Worm (Caenorhabditis elegans): ENCODE results near the gene C33G3.4.

DNA sequence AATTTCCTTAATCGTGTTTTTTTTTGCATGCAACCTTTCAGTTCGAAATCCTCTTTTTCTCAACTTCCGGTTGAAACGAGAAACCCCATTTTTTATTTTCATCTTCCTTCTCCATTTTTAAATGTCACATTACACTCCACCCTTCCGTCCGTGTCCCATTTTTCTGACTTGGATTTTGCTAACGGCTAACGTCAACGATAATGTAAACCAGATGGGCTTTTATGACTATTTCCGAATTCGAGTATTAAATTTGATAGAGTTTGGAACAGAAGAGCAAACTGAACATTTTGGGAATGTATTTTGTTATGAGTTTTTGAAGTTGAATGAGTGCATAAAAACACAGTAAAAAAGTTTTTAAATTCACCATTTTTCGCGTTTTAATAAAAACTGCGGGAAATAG, 15.2 kb upstream of the C33G3.4 start:
- TF ChIP-seq cog-1 (tag; optimal IDR thresholded peaks at IDR 0.05): no peak
- no peak for TF ChIP-seq ztf-29 (GFP tag; IDR thresholded peaks at IDR 0.05)
- no peak for TF ChIP-seq tab-1 (GFP tag; IDR thresholded peaks at IDR 0.05)
- TF ChIP-seq T22C8.4 (GFP tag; IDR thresholded peaks at IDR 0.05): no peak
- TF ChIP-seq med-1 (GFP tag; optimal IDR thresholded peaks at IDR 0.05; ENCODE audit: insufficient read depth): no peak

All from whole organism, midembryonic.